Worm (Caenorhabditis elegans) whole organism, L4 larva: ENCODE results near the gene nlp-81.

Experiments used
- F26F4.8 ChIP-seq: fragments of 200-800 bp; sonication (Bioruptor generic); conservative IDR thresholded peaks from 2 replicates; pipeline ENCODE4 v1.3.6; 2022; ENCODE audit warnings: missing genetic modification characterization, missing compliant biosample characterization
- F37D6.2 ChIP-seq: sonication (generic microtip); optimal IDR thresholded peaks from 2 replicates; lab custom pipeline; 2016; ENCODE audit warnings: mild to moderate bottlenecking, missing genetic modification characterization, missing compliant biosample characterization
- F44E2.7 ChIP-seq: fragments of 200-800 bp; sonication (Bioruptor generic); IDR thresholded peaks from 2 replicates; pipeline ENCODE4 v2.1.2; 2022; ENCODE audit warnings: missing genetic modification characterization, missing compliant biosample characterization
- T20F7.1 ChIP-seq: fragments of 200-800 bp; sonication (Bioruptor generic); optimal IDR thresholded peaks from 2 replicates; lab custom pipeline; 2018; ENCODE audit warnings: mild to moderate bottlenecking, missing genetic modification characterization, missing compliant biosample characterization
- T26A8.4 ChIP-seq: fragments of 200-800 bp; sonication (Bioruptor generic); IDR thresholded peaks from 2 replicates; pipeline ENCODE4 v1.3.6; 2022; ENCODE audit warnings: missing genetic modification characterization, missing compliant biosample characterization
- ZK546.5 ChIP-seq, 2 experiments: sonication (generic microtip); optimal IDR thresholded peaks; 2 replicates each; lab custom pipeline; 2017; ENCODE audit warnings: missing biosample characterization in 2 of 2, missing genetic modification characterization in 2 of 2
- aha-1 ChIP-seq: fragments of 150-350 bp; peaks from one replicate; lab custom pipeline; 2014; ENCODE audit warnings: missing biosample characterization, missing genetic modification characterization
- arid-1 ChIP-seq: fragments of 200-800 bp; sonication (Bioruptor generic); conservative IDR thresholded peaks from 2 replicates; pipeline ENCODE4 v1.3.6; 2022; ENCODE audit warnings: missing genetic modification reagents, missing genetic modification characterization, missing compliant biosample characterization
- ceh-28 ChIP-seq: fragments of 150-350 bp; optimal IDR thresholded peaks from 2 replicates; lab custom pipeline; 2014; ENCODE audit warnings: missing biosample characterization, missing genetic modification reagents, missing genetic modification characterization
- ctbp-1 ChIP-seq: fragments of 200-800 bp; sonication (Bioruptor generic); IDR thresholded peaks from 2 replicates; pipeline ENCODE4 v1.3.6; 2022; ENCODE audit warnings: missing genetic modification reagents, missing genetic modification characterization, missing compliant biosample characterization
- daf-16 ChIP-seq, 3 experiments: sonication (generic microtip); optimal IDR thresholded peaks; 2 replicates each; lab custom pipeline; 2016 to 2017; ENCODE audit warnings: missing genetic modification characterization in 3 of 3, missing genetic modification reagents in 3 of 3, mild to moderate bottlenecking in 2 of 3, missing compliant biosample characterization in 2 of 3, missing biosample characterization in 1 of 3, moderate library complexity in 1 of 3
- dmd-6 ChIP-seq: fragments of 200-800 bp; sonication (Bioruptor generic); IDR thresholded peaks from 2 replicates; pipeline ENCODE4 v1.3.6; 2022; ENCODE audit warnings: missing genetic modification reagents, missing genetic modification characterization, missing compliant biosample characterization
- dpl-1 ChIP-seq: fragments of 150-350 bp; optimal IDR thresholded peaks from 2 replicates; lab custom pipeline; 2014; ENCODE audit warnings: missing biosample characterization, missing genetic modification reagents, missing genetic modification characterization
- duxl-1 ChIP-seq: sonication (generic microtip); optimal IDR thresholded peaks from 2 replicates; lab custom pipeline; 2016; ENCODE audit warnings: mild to moderate bottlenecking, missing genetic modification characterization, moderate library complexity, missing compliant biosample characterization; ENCODE audit not compliant: poor library complexity
- fos-1 ChIP-seq: fragments of 150-350 bp; optimal IDR thresholded peaks from 2 replicates; lab custom pipeline; 2014; ENCODE audit warnings: missing biosample characterization, missing genetic modification characterization
- gei-8 ChIP-seq: fragments of 200-800 bp; sonication (Bioruptor generic); optimal IDR thresholded peaks from 2 replicates; lab custom pipeline; 2018; ENCODE audit warnings: mild to moderate bottlenecking, missing genetic modification characterization, missing compliant biosample characterization
- hif-1 ChIP-seq, 2 experiments: sonication (generic microtip); optimal IDR thresholded peaks; 2 replicates each; lab custom pipeline; 2016 to 2017; ENCODE audit warnings: missing compliant biosample characterization in 2 of 2, missing genetic modification characterization in 2 of 2, missing genetic modification reagents in 2 of 2, missing genotype in 2 of 2, mild to moderate bottlenecking in 1 of 2
- hlh-11 ChIP-seq: fragments of 200-800 bp; sonication (Bioruptor generic); optimal IDR thresholded peaks from 2 replicates; lab custom pipeline; 2018; ENCODE audit warnings: mild to moderate bottlenecking, missing genetic modification characterization, missing compliant biosample characterization
- hlh-30 ChIP-seq: sonication (generic microtip); optimal IDR thresholded peaks from 2 replicates; lab custom pipeline; 2017; ENCODE audit warnings: antibody characterized with exemption, mild to moderate bottlenecking, missing genetic modification characterization, missing compliant biosample characterization; ENCODE audit not compliant: insufficient read depth
- hmg-1.1 ChIP-seq: fragments of 200-800 bp; sonication (Bioruptor generic); IDR thresholded peaks from 2 replicates; pipeline ENCODE4 v1.3.6; 2022; ENCODE audit warnings: missing genetic modification reagents, missing genetic modification characterization, missing compliant biosample characterization
- jun-1 ChIP-seq: fragments of 150-350 bp; optimal IDR thresholded peaks from 2 replicates; lab custom pipeline; 2014; ENCODE audit warnings: missing biosample characterization, missing genetic modification reagents, missing genetic modification characterization
- lin-1 ChIP-seq: fragments of 200-800 bp; sonication (Bioruptor generic); IDR thresholded peaks from 2 replicates; pipeline ENCODE4 v1.3.6; 2022; ENCODE audit warnings: missing genetic modification reagents, missing genetic modification characterization, missing compliant biosample characterization
- lin-13 ChIP-seq: fragments of 150-350 bp; optimal IDR thresholded peaks from 2 replicates; lab custom pipeline; 2014; ENCODE audit warnings: missing biosample characterization, missing genetic modification reagents, missing genetic modification characterization
- lin-38 ChIP-seq: fragments of 200-800 bp; sonication (Bioruptor generic); IDR thresholded peaks from 2 replicates; pipeline ENCODE4 v1.3.6; 2022; ENCODE audit warnings: missing genetic modification reagents, missing genetic modification characterization, missing compliant biosample characterization
- lsy-2 ChIP-seq, 2 experiments: fragments of 150-350 bp in 1 of 2; sonication (generic microtip) in 1 of 2; optimal IDR thresholded peaks; 2 replicates each; lab custom pipeline; 2014 to 2017; ENCODE audit warnings: missing biosample characterization in 2 of 2, missing genetic modification characterization in 2 of 2
- mdl-1 ChIP-seq, 2 experiments: fragments of 150-350 bp in 1 of 2; sonication (generic microtip) in 1 of 2; optimal IDR thresholded peaks; 2 replicates each; lab custom pipeline; 2014 to 2017; ENCODE audit warnings: missing biosample characterization in 2 of 2, missing genetic modification characterization in 2 of 2
- mep-1 ChIP-seq: fragments of 150-350 bp; sonication (generic microtip); optimal IDR thresholded peaks from 3 replicates; lab custom pipeline; 2014; ENCODE audit warnings: missing biosample characterization, missing genetic modification characterization
- mes-2 ChIP-seq: sonication (generic microtip); optimal IDR thresholded peaks from 2 replicates; lab custom pipeline; 2016; ENCODE audit warnings: missing genotype, mild to moderate bottlenecking, missing genetic modification characterization, missing compliant biosample characterization; ENCODE audit not compliant: poor library complexity, severe bottlenecking
- mxl-3 ChIP-seq: fragments of 200-800 bp; sonication (Bioruptor generic); optimal IDR thresholded peaks from 2 replicates; lab custom pipeline; 2018; ENCODE audit warnings: mild to moderate bottlenecking, missing genetic modification characterization, missing compliant biosample characterization
- nhr-10 ChIP-seq: fragments of 150-350 bp; optimal IDR thresholded peaks from 2 replicates; lab custom pipeline; 2014; ENCODE audit warnings: missing biosample characterization, missing genetic modification characterization
- nhr-102 ChIP-seq: sonication (generic microtip); optimal IDR thresholded peaks from 2 replicates; lab custom pipeline; 2016; ENCODE audit warnings: mild to moderate bottlenecking, missing genetic modification characterization, moderate library complexity, missing compliant biosample characterization
- nhr-11 ChIP-seq: fragments of 150-350 bp; optimal IDR thresholded peaks from 2 replicates; lab custom pipeline; 2014; ENCODE audit warnings: missing biosample characterization, missing genetic modification characterization
- nhr-237 ChIP-seq: sonication (generic microtip); optimal IDR thresholded peaks from 2 replicates; lab custom pipeline; 2017; ENCODE audit warnings: missing biosample characterization, missing genetic modification characterization
- nhr-28 ChIP-seq: fragments of 150-350 bp; optimal IDR thresholded peaks from 2 replicates; lab custom pipeline; 2014; ENCODE audit warnings: missing biosample characterization, missing genetic modification characterization
- nhr-6 ChIP-seq: fragments of 150-350 bp; optimal IDR thresholded peaks from 2 replicates; lab custom pipeline; 2014; ENCODE audit warnings: missing biosample characterization, missing genetic modification characterization
- nhr-76 ChIP-seq: fragments of 150-350 bp; optimal IDR thresholded peaks from 2 replicates; lab custom pipeline; 2014; ENCODE audit warnings: missing biosample characterization, missing genetic modification characterization
- nhr-77 ChIP-seq: fragments of 150-350 bp; optimal IDR thresholded peaks from 2 replicates; lab custom pipeline; 2014; ENCODE audit warnings: missing biosample characterization, missing genetic modification characterization
- pha-4 ChIP-seq, 2 experiments: fragments of 150-350 bp in 1 of 2; fragments of 200-800 bp in 1 of 2; sonication (Bioruptor generic) in 1 of 2; IDR thresholded peaks in 1 of 2; optimal IDR thresholded peaks in 1 of 2; 2 replicates each; pipeline versions ENCODE4 v1.3.6 to Lab custom; 2014 to 2022; ENCODE audit warnings: missing genetic modification characterization in 2 of 2, missing genetic modification reagents in 2 of 2, missing biosample characterization in 1 of 2, missing compliant biosample characterization in 1 of 2
- pqm-1 ChIP-seq: sonication (generic microtip); optimal IDR thresholded peaks from 2 replicates; lab custom pipeline; 2017; ENCODE audit warnings: missing biosample characterization, missing genetic modification characterization
- rbr-2 ChIP-seq: sonication (generic microtip); optimal IDR thresholded peaks from 2 replicates; lab custom pipeline; 2016; ENCODE audit warnings: missing genotype, missing genetic modification characterization, missing compliant biosample characterization
- set-16 ChIP-seq: fragments of 200-800 bp; sonication (Bioruptor generic); IDR thresholded peaks from 2 replicates; pipeline ENCODE4 v1.3.6; 2022; ENCODE audit warnings: missing genetic modification reagents, missing genetic modification characterization, missing compliant biosample characterization
- snpc-1.2 ChIP-seq: fragments of 200-800 bp; sonication (Bioruptor generic); IDR thresholded peaks from 2 replicates; pipeline ENCODE4 v1.3.6; 2022; ENCODE audit warnings: missing genetic modification reagents, missing genetic modification characterization, missing compliant biosample characterization
- spr-1 ChIP-seq: sonication (generic microtip); optimal IDR thresholded peaks from 2 replicates; lab custom pipeline; 2016; ENCODE audit warnings: mild to moderate bottlenecking, missing genetic modification characterization, missing compliant biosample characterization
- tag-97 ChIP-seq: fragments of 200-800 bp; sonication (Bioruptor generic); IDR thresholded peaks from 2 replicates; pipeline ENCODE4 v1.3.6; 2022; ENCODE audit warnings: missing genetic modification characterization, missing compliant biosample characterization
- tra-1 ChIP-seq: fragments of 200-800 bp; sonication (Bioruptor generic); IDR thresholded peaks from 2 replicates; pipeline ENCODE4 v1.3.6; 2022; ENCODE audit warnings: missing genetic modification reagents, missing genetic modification characterization, missing compliant biosample characterization
- unc-39 ChIP-seq: sonication (generic microtip); optimal IDR thresholded peaks from 2 replicates; lab custom pipeline; 2017; ENCODE audit warnings: missing biosample characterization, missing genetic modification characterization
- unc-62 ChIP-seq, 3 experiments: fragments of 150-350 bp in 1 of 3; sonication (generic microtip); optimal IDR thresholded peaks in 2 of 3; peaks in 1 of 3; 1 replicate in 1 of 3; 2 replicates in 2 of 3; lab custom pipeline; 2014 to 2017; ENCODE audit warnings: missing biosample characterization in 3 of 3, missing genetic modification characterization in 3 of 3, missing genetic modification reagents in 3 of 3, missing genotype in 1 of 3
- zfp-2 ChIP-seq: sonication (generic microtip); optimal IDR thresholded peaks from 2 replicates; lab custom pipeline; 2016; ENCODE audit warnings: mild to moderate bottlenecking, missing genetic modification characterization, missing compliant biosample characterization
- ztf-11 ChIP-seq: fragments of 150-350 bp; optimal IDR thresholded peaks from 2 replicates; lab custom pipeline; 2014; ENCODE audit warnings: missing biosample characterization, missing genetic modification characterization

Gene nlp-81

DNA sequence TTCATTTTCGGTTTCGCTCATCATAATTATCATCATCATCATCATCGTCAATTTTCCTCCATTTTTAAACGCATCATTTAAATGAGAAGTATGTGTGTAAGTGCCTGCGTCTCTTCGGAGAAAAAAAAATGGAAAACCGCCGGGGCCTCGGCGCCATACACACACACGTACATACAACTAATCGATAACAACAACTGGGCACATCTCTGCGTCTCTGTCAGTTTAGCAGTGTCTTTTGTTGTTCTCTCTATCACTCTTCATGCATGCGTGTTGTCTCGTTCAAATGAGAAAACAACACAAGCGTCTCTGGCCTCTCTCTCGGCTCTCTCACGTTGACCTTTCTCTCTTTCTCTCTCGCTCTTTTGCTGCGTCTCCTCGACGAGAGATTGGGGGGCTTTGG, 15.1 kb downstream of the nlp-81 start (continued):
- TF ChIP-seq T26A8.4 (GFP tag; lab: Robert Waterston, UW) (peak; percentile 64; the same call in 1 of the 2 replicates), F44E2.7 (GFP tag; lab: Robert Waterston, UW) (no peak), spr-1 (tag; lab: Kevin White, UChicago) (peak; percentile 60), F37D6.2 (peak; percentile 60), hmg-1.1 (peak; percentile 95), dmd-6 (peak; percentile 89), hif-1 (tag; optimal IDR thresholded peaks at IDR 0.05; lab: Kevin White, UChicago) (peak in 1 of 2 experiments; percentile 80), mes-2 (tag; lab: Kevin White, UChicago) (peak; percentile 73), mep-1 (tag; lab: Kevin White, UChicago) (peak; percentile 88), arid-1 (GFP tag; lab: Robert Waterston, UW) (peak; percentile 71; the same call in 1 of the 2 replicates), lin-38 (GFP tag; lab: Robert Waterston, UW) (peak; percentile 58), unc-62 (GFP tag; optimal IDR thresholded peaks at IDR 0.05 in 1 of 2; lab: Kevin White, UChicago) (peak in 1 of 2 experiments; percentile 98), unc-62 (tag; optimal IDR thresholded peaks at IDR 0.05; lab: Kevin White, UChicago) (no peak), pqm-1 (tag; lab: Kevin White, UChicago) (peak; percentile 51), unc-39 (tag; lab: Kevin White, UChicago) (no peak), T20F7.1 (no peak), ceh-28 (tag; lab: Kevin White, UChicago) (peak; percentile 91), nhr-28 (tag; lab: Kevin White, UChicago) (peak; percentile 82), nhr-10 (tag; lab: Kevin White, UChicago) (no peak), nhr-11 (tag; lab: Kevin White, UChicago) (peak; percentile 89), hlh-30 (tag; lab: Kevin White, UChicago) (peak; percentile 91), nhr-6 (tag; lab: Kevin White, UChicago) (peak; percentile 88), nhr-77 (tag; lab: Kevin White, UChicago) (peak; percentile 46), dpl-1 (GFP tag; lab: Kevin White, UChicago) (peak; percentile 48), rbr-2 (peak; percentile 85), duxl-1 (tag; lab: Kevin White, UChicago) (peak; percentile 67), lin-1 (GFP tag; lab: Robert Waterston, UW) (0 out of 2 replicates have a peak, but pooled peaks have one; percentile 56), mdl-1 (tag; optimal IDR thresholded peaks at IDR 0.05; lab: Kevin White, UChicago) (peak; percentile 65 to 87), fos-1 (tag; lab: Kevin White, UChicago) (no peak), nhr-102 (tag; lab: Kevin White, UChicago) (peak; percentile 30), tra-1 (GFP tag; lab: Robert Waterston, UW) (0 out of 2 replicates have a peak, but pooled peaks have one; percentile 49), hlh-11 (tag; lab: Kevin White, UChicago) (peak; percentile 96), ctbp-1 (GFP tag; lab: Robert Waterston, UW) (peak; percentile 56), ZK546.5 (tag; optimal IDR thresholded peaks at IDR 0.05; lab: Kevin White, UChicago) (no peak), F26F4.8 (no peak), jun-1 (tag; lab: Kevin White, UChicago) (peak; percentile 45), ztf-11 (tag; lab: Kevin White, UChicago) (no peak), mxl-3 (GFP tag; lab: Kevin White, UChicago) (peak; percentile 90), aha-1 (tag; lab: Kevin White, UChicago) (peak; percentile 91), pha-4 (GFP tag; IDR thresholded peaks at IDR 0.05; lab: Robert Waterston, UW) (peak; percentile 57; the same call in 1 of the 2 replicates), pha-4 (tag; optimal IDR thresholded peaks at IDR 0.05; lab: Kevin White, UChicago) (peak; percentile 28), snpc-1.2 (no peak), lsy-2 (tag; optimal IDR thresholded peaks at IDR 0.05; lab: Kevin White, UChicago) (peak; percentile 63 to 86), set-16 (GFP tag; lab: Robert Waterston, UW) (peak; percentile 42; the same call in 1 of the 2 replicates), daf-16 (GFP tag; optimal IDR thresholded peaks at IDR 0.05; lab: Kevin White, UChicago) (peak in 1 of 2 experiments; percentile 93), daf-16 (tag; optimal IDR thresholded peaks at IDR 0.05; lab: Kevin White, UChicago) (peak; percentile 99), tag-97 (GFP tag; lab: Robert Waterston, UW) (no peak), nhr-237 (tag; lab: Kevin White, UChicago) (no peak), zfp-2 (peak; percentile 7), nhr-76 (tag; lab: Kevin White, UChicago) (peak; percentile 36), lin-13 (GFP tag; lab: Kevin White, UChicago) (no peak), gei-8 (GFP tag; lab: Kevin White, UChicago) (peak; percentile 2)
- TF ChIP-seq, all 104 proteins: peak for 48
